Worm (Caenorhabditis elegans): ENCODE measurements around the gene F08F1.9.

DNA sequence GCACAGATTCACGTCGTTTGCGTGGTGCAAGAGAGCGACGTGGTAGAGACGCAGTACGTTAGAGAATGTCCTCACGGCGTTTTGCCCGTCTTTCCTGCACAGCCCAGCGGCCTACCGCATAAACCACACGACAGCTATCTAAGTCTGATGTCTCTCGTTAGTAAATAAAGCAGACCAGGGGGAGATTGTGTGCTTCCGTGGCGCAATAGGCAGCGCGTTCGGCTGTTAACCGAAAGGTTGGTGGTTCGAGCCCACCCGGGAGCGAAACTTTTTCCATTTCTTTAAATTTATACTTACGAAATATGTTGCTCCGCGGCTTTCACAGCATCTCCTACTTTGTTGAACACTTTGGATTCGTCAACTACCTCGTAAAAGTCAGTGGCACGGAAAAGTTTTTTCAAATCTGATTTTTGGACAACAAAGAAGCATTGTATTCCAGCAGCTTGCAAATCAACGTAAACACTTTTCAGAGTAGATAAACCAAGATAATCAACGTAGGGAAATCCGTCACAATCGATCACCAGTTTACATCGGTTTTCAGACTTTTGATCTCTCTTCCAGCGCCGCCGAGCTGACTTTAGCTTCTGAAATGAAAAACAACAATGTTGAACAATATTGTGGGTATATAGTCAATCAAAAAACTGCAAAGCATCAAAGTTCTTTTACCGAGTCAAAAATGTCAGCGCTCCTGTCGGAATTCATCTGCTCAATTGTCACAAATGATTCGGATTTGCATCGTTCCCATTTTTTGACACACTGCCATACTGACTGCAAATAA lies 6.2 kb downstream of the F08F1.9 start:
- peak; percentile 91 for TF ChIP-seq ceh-36 (tag; optimal IDR thresholded peaks at IDR 0.05)
- peak; percentile 97 for TF ChIP-seq pes-1 (GFP tag; IDR thresholded peaks at IDR 0.05)
- TF ChIP-seq B0310.2 (tag; optimal IDR thresholded peaks at IDR 0.05), result peak; percentile 97
- peak; percentile 99 for TF ChIP-seq hmg-4 (GFP tag; optimal IDR thresholded peaks at IDR 0.05)
- TF ChIP-seq hnd-1 (tag; optimal IDR thresholded peaks at IDR 0.05), result peak; percentile 88
- TF ChIP-seq sea-1 (GFP tag; conservative IDR thresholded peaks at IDR 0.05), result peak; percentile 99
- no peak for TF ChIP-seq ama-1 (optimal IDR thresholded peaks at IDR 0.05)
- peak; percentile 97 for TF ChIP-seq flt-1 (GFP tag; IDR thresholded peaks at IDR 0.05)
- peak; percentile 98 for TF ChIP-seq scrt-1 (GFP tag; IDR thresholded peaks at IDR 0.05)
